Fruit fly (Drosophila melanogaster) whole organism, prepupa: ENCODE results near the gene CG9312.
A peak's percentile ranks its signal among the peaks of the same experiment; 100 is the strongest.

ENCODE experiments used
- CG10631 ChIP-seq: fragments of 200-800 bp; sonication (Bioruptor generic); optimal IDR thresholded peaks from 2 replicates; lab custom pipeline; 2016; ENCODE audit warnings: missing biosample characterization, missing genetic modification characterization
- CG10669 ChIP-seq: fragments of 200-800 bp; sonication (Bioruptor generic); optimal IDR thresholded peaks from 3 replicates; lab custom pipeline; 2018; ENCODE audit warnings: missing biosample characterization, mild to moderate bottlenecking, missing genetic modification characterization, moderate library complexity
- CG11902 ChIP-seq: fragments of 200-800 bp; sonication (Bioruptor generic); optimal IDR thresholded peaks from 3 replicates; lab custom pipeline; 2016; ENCODE audit warnings: missing biosample characterization, missing genetic modification characterization
- CG15336 ChIP-seq: fragments of 200-800 bp; sonication (Bioruptor generic); IDR thresholded peaks from 2 replicates; pipeline ENCODE4 v1.3.6; 2022; ENCODE audit warnings: missing biosample characterization, missing genetic modification characterization
- CG1621 ChIP-seq: fragments of 200-800 bp; sonication (Bioruptor generic); optimal IDR thresholded peaks from 3 replicates; lab custom pipeline; 2018; ENCODE audit warnings: missing biosample characterization, mild to moderate bottlenecking, missing genetic modification characterization
- CG16779 ChIP-seq: fragments of 200-800 bp; sonication (Bioruptor generic); optimal IDR thresholded peaks from 3 replicates; lab custom pipeline; 2017; ENCODE audit warnings: missing biosample characterization, mild to moderate bottlenecking, missing genetic modification characterization
- CG3032 ChIP-seq: fragments of 200-800 bp; optimal IDR thresholded peaks from 2 replicates; lab custom pipeline; 2019; ENCODE audit warnings: missing biosample characterization, mild to moderate bottlenecking, missing genetic modification characterization, moderate library complexity
- CG31627 ChIP-seq: fragments of 200-800 bp; sonication (Bioruptor generic); optimal IDR thresholded peaks from 3 replicates; lab custom pipeline; 2016; ENCODE audit warnings: missing biosample characterization, missing genetic modification characterization
- CG32006 ChIP-seq: fragments of 200-800 bp; sonication (Bioruptor generic); optimal IDR thresholded peaks from 3 replicates; lab custom pipeline; 2017; ENCODE audit warnings: missing biosample characterization, mild to moderate bottlenecking, missing genetic modification characterization
- CG3919 ChIP-seq: fragments of 200-800 bp; sonication (Bioruptor generic); optimal IDR thresholded peaks from 3 replicates; lab custom pipeline; 2016; ENCODE audit warnings: missing biosample characterization, missing genetic modification characterization
- CG4318 ChIP-seq: fragments of 200-800 bp; sonication (Bioruptor generic); optimal IDR thresholded peaks from 3 replicates; lab custom pipeline; 2017; ENCODE audit warnings: missing biosample characterization, mild to moderate bottlenecking, missing genetic modification characterization
- CG6276 ChIP-seq: fragments of 200-800 bp; sonication (Bioruptor generic); optimal IDR thresholded peaks from 2 replicates; lab custom pipeline; 2017; ENCODE audit warnings: missing biosample characterization, mild to moderate bottlenecking, missing genetic modification characterization
- CG6792 ChIP-seq: fragments of 200-800 bp; sonication (Bioruptor generic); optimal IDR thresholded peaks from 3 replicates; lab custom pipeline; 2016; ENCODE audit warnings: missing biosample characterization, missing genetic modification characterization
- CG6854 ChIP-seq: fragments of 200-800 bp; sonication (Bioruptor generic); optimal IDR thresholded peaks from 2 replicates; lab custom pipeline; 2017; ENCODE audit warnings: missing biosample characterization, mild to moderate bottlenecking, missing genetic modification characterization
- CG7368 ChIP-seq: fragments of 200-800 bp; sonication (Bioruptor generic); optimal IDR thresholded peaks from 3 replicates; lab custom pipeline; 2016; ENCODE audit warnings: missing biosample characterization, missing genetic modification characterization
- CG8632 ChIP-seq: fragments of 200-800 bp; sonication (Bioruptor generic); optimal IDR thresholded peaks from 3 replicates; lab custom pipeline; 2016; ENCODE audit warnings: missing biosample characterization, missing genetic modification characterization
- Eip75B ChIP-seq: fragments of 200-800 bp; sonication (Bioruptor generic); optimal IDR thresholded peaks from 3 replicates; lab custom pipeline; 2016; ENCODE audit warnings: missing biosample characterization, missing genetic modification characterization
- Eip93F ChIP-seq: fragments of 200-800 bp; sonication (Bioruptor generic); optimal IDR thresholded peaks from 2 replicates; lab custom pipeline; 2016; ENCODE audit warnings: missing biosample characterization, mild to moderate bottlenecking, missing genetic modification characterization
- Ets21C ChIP-seq: fragments of 200-800 bp; sonication (Bioruptor generic); optimal IDR thresholded peaks from 3 replicates; lab custom pipeline; 2016; ENCODE audit warnings: missing biosample characterization, missing genetic modification characterization
- Ets96B ChIP-seq: fragments of 200-800 bp; optimal IDR thresholded peaks from 2 replicates; lab custom pipeline; 2019; ENCODE audit warnings: missing biosample characterization, mild to moderate bottlenecking, missing genetic modification characterization, moderate library complexity
- Gug ChIP-seq: fragments of 200-800 bp; sonication (Bioruptor generic); IDR thresholded peaks from 2 replicates; pipeline ENCODE4 v1.3.6; 2022; ENCODE audit warnings: missing biosample characterization, missing genetic modification characterization
- Hr38 ChIP-seq: sonication (Bioruptor generic); optimal IDR thresholded peaks from 2 replicates; lab custom pipeline; 2016; ENCODE audit warnings: missing biosample characterization, missing genetic modification characterization
- Hr39 ChIP-seq: fragments of 200-800 bp; sonication (Bioruptor generic); optimal IDR thresholded peaks from 2 replicates; lab custom pipeline; 2016; ENCODE audit warnings: missing biosample characterization, missing genetic modification characterization
- Hr4 ChIP-seq: fragments of 200-800 bp; sonication (Bioruptor generic); optimal IDR thresholded peaks from 3 replicates; lab custom pipeline; 2016; ENCODE audit warnings: missing biosample characterization, missing genetic modification characterization
- Met ChIP-seq: fragments of 200-800 bp; sonication (Bioruptor generic); optimal IDR thresholded peaks from 3 replicates; lab custom pipeline; 2016; ENCODE audit warnings: missing biosample characterization, missing genetic modification characterization
- Sox102F ChIP-seq: fragments of 200-800 bp; sonication (Bioruptor generic); optimal IDR thresholded peaks from 2 replicates; lab custom pipeline; 2016; ENCODE audit warnings: missing biosample characterization, mild to moderate bottlenecking, missing genetic modification characterization
- Sox14 ChIP-seq: fragments of 200-800 bp; sonication (Bioruptor generic); optimal IDR thresholded peaks from 3 replicates; lab custom pipeline; 2016; ENCODE audit warnings: missing biosample characterization, missing genetic modification characterization
- Sox15 ChIP-seq: fragments of 200-800 bp; sonication (Bioruptor generic); optimal IDR thresholded peaks from 3 replicates; lab custom pipeline; 2016; ENCODE audit warnings: missing biosample characterization, missing genetic modification characterization
- achi ChIP-seq: fragments of 200-800 bp; sonication (Bioruptor generic); optimal IDR thresholded peaks from 3 replicates; lab custom pipeline; 2016; ENCODE audit warnings: missing biosample characterization, missing genetic modification characterization
- acj6 ChIP-seq: fragments of 200-800 bp; sonication (Bioruptor generic); optimal IDR thresholded peaks from 3 replicates; lab custom pipeline; 2016; ENCODE audit warnings: missing biosample characterization, missing genetic modification characterization
- dac ChIP-seq: fragments of 200-800 bp; sonication (Bioruptor generic); optimal IDR thresholded peaks from 2 replicates; lab custom pipeline; 2017; ENCODE audit warnings: missing biosample characterization, mild to moderate bottlenecking, missing genetic modification characterization
- eg ChIP-seq: fragments of 200-800 bp; sonication (Bioruptor generic); IDR thresholded peaks from 3 replicates; pipeline ENCODE4 v1.3.6; 2022; ENCODE audit warnings: missing biosample characterization, missing genetic modification characterization
- esn ChIP-seq: fragments of 200-800 bp; sonication (Bioruptor generic); optimal IDR thresholded peaks from 2 replicates; lab custom pipeline; 2016; ENCODE audit warnings: missing biosample characterization, mild to moderate bottlenecking, missing genetic modification characterization, moderate library complexity
- fd85E ChIP-seq: fragments of 200-800 bp; sonication (Bioruptor generic); optimal IDR thresholded peaks from 3 replicates; lab custom pipeline; 2016; ENCODE audit warnings: missing biosample characterization, missing genetic modification characterization
- fkh ChIP-seq: fragments of 200-800 bp; sonication (Bioruptor generic); optimal IDR thresholded peaks from 3 replicates; lab custom pipeline; 2017; ENCODE audit warnings: missing biosample characterization, mild to moderate bottlenecking, missing genetic modification characterization, moderate library complexity
- net ChIP-seq: fragments of 200-800 bp; sonication (Bioruptor generic); optimal IDR thresholded peaks from 3 replicates; lab custom pipeline; 2016; ENCODE audit warnings: missing biosample characterization, missing genetic modification characterization
- pdm3 ChIP-seq: fragments of 200-800 bp; sonication (Bioruptor generic); optimal IDR thresholded peaks from 3 replicates; lab custom pipeline; 2016; ENCODE audit warnings: missing biosample characterization, missing genetic modification characterization
- spab ChIP-seq: fragments of 200-800 bp; sonication (Bioruptor generic); optimal IDR thresholded peaks from 2 replicates; lab custom pipeline; 2017; ENCODE audit warnings: missing biosample characterization, mild to moderate bottlenecking, missing genetic modification characterization, missing genetic modification reagents
- ss ChIP-seq, 2 experiments: fragments of 200-800 bp; sonication (Bioruptor generic); optimal IDR thresholded peaks; 2 replicates in 1 of 2; 3 replicates in 1 of 2; lab custom pipeline; 2017 to 2018; ENCODE audit warnings: mild to moderate bottlenecking in 2 of 2, missing biosample characterization in 2 of 2, missing genetic modification characterization in 2 of 2, moderate library complexity in 1 of 2
- svp ChIP-seq: fragments of 200-800 bp; sonication (Bioruptor generic); peaks from one replicate; lab custom pipeline; 2016; ENCODE audit warnings: missing biosample characterization, missing genetic modification characterization
- topi ChIP-seq: fragments of 200-800 bp; sonication (Bioruptor generic); optimal IDR thresholded peaks from 3 replicates; lab custom pipeline; 2016; ENCODE audit warnings: missing biosample characterization, missing genetic modification characterization
- vri ChIP-seq: fragments of 200-800 bp; sonication (Bioruptor generic); optimal IDR thresholded peaks from 3 replicates; lab custom pipeline; 2016; ENCODE audit warnings: missing biosample characterization, mild to moderate bottlenecking, missing genetic modification characterization

CG9312 gene

DNA sequence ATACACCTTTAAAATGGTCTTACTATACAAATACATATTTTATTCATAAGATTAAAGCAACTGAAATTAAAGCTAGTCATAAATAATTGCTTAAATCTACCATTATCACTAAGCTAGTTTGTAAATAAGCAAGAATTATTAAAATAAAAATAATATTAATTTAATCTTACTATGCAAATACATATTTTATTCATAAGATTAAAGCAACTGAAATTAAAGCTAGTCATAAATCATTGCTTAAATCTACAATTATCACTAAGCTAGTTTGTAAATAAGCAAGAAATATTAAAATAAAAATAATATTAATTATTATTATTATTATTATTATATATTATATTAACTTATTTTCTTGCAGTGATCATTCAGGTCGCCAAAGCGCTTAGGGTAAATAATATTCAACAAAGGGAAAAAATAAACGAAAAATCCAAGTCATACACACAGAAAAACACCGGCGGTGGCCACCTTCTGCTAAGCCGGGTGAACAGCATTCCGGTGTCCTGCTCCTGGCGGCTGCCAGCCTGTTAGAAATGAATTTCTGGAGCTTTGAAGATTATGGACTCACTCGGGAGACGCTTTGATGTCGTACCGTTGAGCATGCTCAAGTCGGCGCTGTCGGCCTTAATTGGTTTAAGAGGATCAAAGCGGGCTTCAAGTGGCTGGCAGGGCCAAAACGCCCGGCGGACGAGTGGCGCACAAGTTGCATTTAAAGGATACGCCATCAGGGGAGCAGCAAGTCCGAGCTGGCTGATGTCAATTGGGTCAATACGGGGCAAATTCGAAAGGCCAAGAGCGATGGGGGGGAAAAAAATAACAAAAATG is 38.5 kb downstream of the CG9312 start (continued):
- TF ChIP-seq topi (GFP tag; lab: Kevin White, UChicago) (no peak), dac (GFP tag; lab: Kevin White, UChicago) (no peak), svp (peak; percentile 38), vri (GFP tag; lab: Kevin White, UChicago) (no peak), CG3032 (tag; lab: Kevin White, UChicago) (peak; percentile 30), CG16779 (tag; lab: Kevin White, UChicago) (no peak), Sox15 (no peak), Ets21C (GFP tag; lab: Kevin White, UChicago) (no peak), CG3919 (GFP tag; lab: Kevin White, UChicago) (peak; percentile 14), net (no peak), CG7368 (no peak), CG8632 (peak; percentile 18), ss (GFP tag; optimal IDR thresholded peaks at IDR 0.05; lab: Kevin White, UChicago) (peak in 1 of 2 experiments; percentile 7), CG6854 (GFP tag; lab: Kevin White, UChicago) (no peak), CG6276 (no peak), CG10669 (GFP tag; lab: Kevin White, UChicago) (peak; percentile 28), fd85E (GFP tag; lab: Kevin White, UChicago) (no peak), Hr4 (GFP tag; lab: Kevin White, UChicago) (peak; percentile 4), achi (GFP tag; lab: Kevin White, UChicago) (peak; percentile 23), fkh (GFP tag; lab: Kevin White, UChicago) (no peak), Ets96B (peak; percentile 26), CG4318 (no peak), CG31627 (GFP tag; lab: Kevin White, UChicago) (no peak), Gug (GFP tag; lab: Robert Waterston, UW) (no peak), Sox102F (no peak), spab (GFP tag; lab: Kevin White, UChicago) (no peak), esn (GFP tag; lab: Kevin White, UChicago) (peak; percentile 23), acj6 (GFP tag; lab: Kevin White, UChicago) (peak; percentile 2), CG6792 (no peak), pdm3 (GFP tag; lab: Kevin White, UChicago) (no peak), Sox14 (no peak), CG1621 (tag; lab: Kevin White, UChicago) (no peak), Hr39 (GFP tag; lab: Kevin White, UChicago) (no peak), Eip75B (no peak), Eip93F (GFP tag; lab: Kevin White, UChicago) (no peak), CG15336 (GFP tag; lab: Robert Waterston, UW) (no peak), Hr38 (GFP tag; lab: Kevin White, UChicago) (no peak), CG32006 (GFP tag; lab: Kevin White, UChicago) (peak; percentile 21), CG10631 (GFP tag; lab: Kevin White, UChicago) (peak; percentile 28), eg (GFP tag; lab: Robert Waterston, UW) (0 out of 3 replicates have a peak, but pooled peaks have one; percentile 6), CG11902 (no peak), Met (GFP tag; lab: Kevin White, UChicago) (no peak)
